Worm (Caenorhabditis elegans) whole organism, late embryonic: ENCODE results near the gene C25E10.4.

Experiments used
- ceh-45 ChIP-seq: fragments of 200-800 bp; sonication (Bioruptor generic); IDR thresholded peaks from 2 replicates; pipeline ENCODE4 v1.3.6; 2022; ENCODE audit warnings: missing genetic modification reagents, missing genetic modification characterization, missing compliant biosample characterization
- dve-1 ChIP-seq: sonication (generic microtip); optimal IDR thresholded peaks from 2 replicates; lab custom pipeline; 2017; ENCODE audit warnings: antibody characterized with exemption, mild to moderate bottlenecking, missing genetic modification characterization, missing compliant biosample characterization
- fax-1 ChIP-seq: sonication (generic microtip); optimal IDR thresholded peaks from 2 replicates; lab custom pipeline; 2016; ENCODE audit warnings: missing genotype, missing genetic modification characterization, missing compliant biosample characterization
- nhr-11 ChIP-seq: fragments of 150-350 bp; optimal IDR thresholded peaks from 2 replicates; lab custom pipeline; 2014; ENCODE audit warnings: missing biosample characterization, missing genetic modification characterization
- odd-2 ChIP-seq: sonication (generic microtip); optimal IDR thresholded peaks from 2 replicates; lab custom pipeline; 2017; ENCODE audit warnings: antibody characterized with exemption, mild to moderate bottlenecking, missing genetic modification characterization, missing compliant biosample characterization
- unc-55 ChIP-seq: sonication (generic microtip); optimal IDR thresholded peaks from 2 replicates; lab custom pipeline; 2017; ENCODE audit warnings: missing biosample characterization, missing genetic modification reagents, missing genetic modification characterization

DNA sequence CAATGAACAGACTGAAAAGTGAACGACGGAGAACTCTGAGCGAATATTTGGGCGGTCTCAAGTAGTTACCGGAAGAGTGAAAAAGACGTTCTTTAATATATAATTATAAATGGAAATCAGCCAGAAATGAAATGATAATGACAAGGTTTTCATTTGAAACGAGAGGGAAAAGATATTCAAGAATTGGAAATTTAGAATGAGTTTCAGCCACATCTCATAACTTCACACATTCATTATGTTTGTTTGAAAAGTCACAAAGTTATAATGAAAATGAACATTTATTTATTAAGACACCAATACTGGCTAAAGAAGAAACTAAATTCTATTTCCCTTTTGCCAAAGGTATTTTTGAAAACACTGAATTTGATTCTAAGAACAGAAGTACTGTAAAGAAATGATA lies 17.7 kb downstream of the C25E10.4 start, which contains the start of gene C25E10.7:
- no peak for TF ChIP-seq fax-1 (tag; lab: Kevin White, UChicago)
- no peak for TF ChIP-seq dve-1
- no peak for TF ChIP-seq unc-55 (GFP tag; lab: Kevin White, UChicago)
- TF ChIP-seq nhr-11 (tag; lab: Kevin White, UChicago), result no peak
- TF ChIP-seq odd-2 (tag; lab: Kevin White, UChicago), result no peak
- TF ChIP-seq ceh-45 (GFP tag; lab: Robert Waterston, UW), result no peak
